Worm (Caenorhabditis elegans): Measurements from ENCODE around the gene ngn-1.

The ngn-1 gene

DNA sequence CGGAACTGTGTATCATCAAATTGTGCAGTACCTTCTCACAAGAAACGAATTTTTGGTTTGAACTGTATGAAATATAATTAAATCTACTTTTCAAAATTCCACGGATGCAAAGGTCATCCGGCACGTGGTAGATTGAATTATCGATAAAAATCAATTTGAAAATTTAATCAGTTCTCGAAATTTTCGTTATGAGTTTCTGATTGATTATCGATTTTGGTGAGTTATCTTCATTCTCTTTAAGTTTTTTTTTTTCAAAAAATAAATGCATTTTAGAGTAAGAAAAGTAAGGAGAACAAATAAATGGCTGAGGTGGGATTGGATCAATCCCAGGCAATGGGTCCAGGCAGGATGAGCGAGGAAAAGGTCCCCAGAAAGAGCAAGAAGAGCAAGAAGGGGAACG is 30.7 kb downstream of the ngn-1 start, which contains the start of gene Y69A2AR.47:
Gene Y69A2AR.47 (plus strand): TSS at position 301 of the 400 bp plus-strand sequence.
- TF ChIP-seq M03D4.4 (tag; optimal IDR thresholded peaks at IDR 0.05): no peak
- TF ChIP-seq nhr-28 (tag; optimal IDR thresholded peaks at IDR 0.05): no peak
- TF ChIP-seq cnd-1 (tag; optimal IDR thresholded peaks at IDR 0.05): no peak
- TF ChIP-seq tbx-8 (GFP tag; optimal IDR thresholded peaks at IDR 0.05): no peak
- no peak for TF ChIP-seq lin-32 (GFP tag; optimal IDR thresholded peaks at IDR 0.05)
- TF ChIP-seq nhr-2 (tag; optimal IDR thresholded peaks at IDR 0.05): no peak
- no peak for TF ChIP-seq ces-1 (GFP tag; optimal IDR thresholded peaks at IDR 0.05)
- TF ChIP-seq sptf-1 (tag; optimal IDR thresholded peaks at IDR 0.05): no peak
- no peak for TF ChIP-seq ceh-39 (tag; optimal IDR thresholded peaks at IDR 0.05)
- no peak for TF ChIP-seq unc-62 (GFP tag; optimal IDR thresholded peaks at IDR 0.05)

DNA sequence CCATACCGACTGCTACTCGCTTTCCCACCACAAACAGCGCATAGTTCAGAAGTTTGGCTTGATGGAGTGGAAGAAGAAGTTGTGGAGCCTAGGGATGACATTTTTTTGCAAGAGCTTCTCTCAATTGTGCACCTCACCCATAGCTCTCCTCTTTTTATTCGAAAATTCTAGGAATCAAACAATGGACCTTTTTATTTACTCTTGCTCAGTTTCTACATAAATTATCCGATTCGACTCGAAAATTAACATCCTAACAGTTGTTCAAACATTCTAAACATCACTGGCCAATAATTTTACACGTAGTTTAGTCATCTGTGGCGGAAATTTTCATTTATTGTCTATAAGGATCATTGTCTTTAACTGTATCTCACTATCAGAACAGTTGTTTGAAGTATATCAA is 46.6 kb downstream of the ngn-1 start, which contains the start of gene nhr-242:
Gene nhr-242 (minus strand): TSS at position 101 of the 400 bp plus-strand sequence.
- TF ChIP-seq unc-39 (tag; optimal IDR thresholded peaks at IDR 0.05) (no peak), pha-4 (tag; optimal IDR thresholded peaks at IDR 0.05) (no peak), mab-5 (tag; optimal IDR thresholded peaks at IDR 0.05) (no peak), flh-1 (GFP tag; optimal IDR thresholded peaks at IDR 0.05) (no peak), sptf-1 (tag; optimal IDR thresholded peaks at IDR 0.05) (no peak), lsy-2 (tag; optimal IDR thresholded peaks at IDR 0.05) (no peak), mls-2 (tag; optimal IDR thresholded peaks at IDR 0.05) (no peak), nhr-28 (tag; optimal IDR thresholded peaks at IDR 0.05) (no peak), snpc-4 (tag; optimal IDR thresholded peaks at IDR 0.05) (no peak), nhr-237 (tag; optimal IDR thresholded peaks at IDR 0.05) (no peak)
